Worm (Caenorhabditis elegans) whole organism, L3 larva: Measurements from ENCODE around the gene gsto-1.
A peak's percentile ranks its signal among the peaks of the same experiment; 100 is the strongest.

Experiments used
- ama-1 ChIP-seq: fragments of 150-350 bp; optimal IDR thresholded peaks from 2 replicates; lab custom pipeline; 2018
- egl-27 ChIP-seq: sonication (generic microtip); optimal IDR thresholded peaks from 4 replicates; lab custom pipeline; 2017; ENCODE audit warnings: missing biosample characterization, missing genetic modification reagents, missing genetic modification characterization
- elt-1 ChIP-seq: fragments of 150-350 bp; optimal IDR thresholded peaks from 2 replicates; lab custom pipeline; 2014; ENCODE audit warnings: missing biosample characterization, missing genetic modification characterization
- eor-1 ChIP-seq, 2 experiments: fragments of 150-350 bp; optimal IDR thresholded peaks; 2 replicates each; lab custom pipeline; 2014 to 2018; ENCODE audit warnings: missing biosample characterization in 2 of 2, missing genetic modification characterization in 2 of 2
- fkh-10 ChIP-seq: sonication (generic microtip); optimal IDR thresholded peaks from 2 replicates; lab custom pipeline; 2017; ENCODE audit warnings: missing biosample characterization, missing genetic modification reagents, missing genetic modification characterization
- nhr-237 ChIP-seq: fragments of 150-350 bp; optimal IDR thresholded peaks from 2 replicates; lab custom pipeline; 2014; ENCODE audit warnings: missing biosample characterization, missing genetic modification characterization
- nhr-28 ChIP-seq: fragments of 150-350 bp; optimal IDR thresholded peaks from 2 replicates; lab custom pipeline; 2014; ENCODE audit warnings: missing biosample characterization, missing genetic modification characterization
- pha-4 ChIP-seq: fragments of 150-350 bp; optimal IDR thresholded peaks from 2 replicates; lab custom pipeline; 2014; ENCODE audit warnings: missing biosample characterization, missing genetic modification reagents, missing genetic modification characterization
- snpc-4 ChIP-seq: fragments of 150-350 bp; optimal IDR thresholded peaks from 2 replicates; lab custom pipeline; 2014; ENCODE audit warnings: missing biosample characterization, missing genetic modification characterization
- tbx-2 ChIP-seq: sonication (generic microtip); optimal IDR thresholded peaks from 2 replicates; lab custom pipeline; 2016; ENCODE audit warnings: mild to moderate bottlenecking, missing genetic modification characterization, missing compliant biosample characterization
- unc-39 ChIP-seq: sonication (generic microtip); optimal IDR thresholded peaks from 4 replicates; lab custom pipeline; 2017; ENCODE audit warnings: missing biosample characterization, missing genetic modification characterization
- unc-62 ChIP-seq: fragments of 150-350 bp; sonication (generic microtip); optimal IDR thresholded peaks from 4 replicates; lab custom pipeline; 2014; ENCODE audit warnings: missing biosample characterization, missing genetic modification reagents, missing genetic modification characterization
- zag-1 ChIP-seq: fragments of 150-350 bp; optimal IDR thresholded peaks from 2 replicates; lab custom pipeline; 2014; ENCODE audit warnings: missing biosample characterization, missing genetic modification characterization
- ztf-11 ChIP-seq: fragments of 150-350 bp; optimal IDR thresholded peaks from 2 replicates; lab custom pipeline; 2014; ENCODE audit warnings: missing biosample characterization, missing genetic modification characterization

ce11 chrIII:7979659-7980058 lies 32.8 kb upstream of the gsto-1 start, which contains the start of gene clp-1:
- no peak for TF ChIP-seq zag-1 (tag; lab: Kevin White, UChicago)
- no peak for TF ChIP-seq unc-62 (GFP tag; lab: Kevin White, UChicago)
- no peak for TF ChIP-seq unc-39 (tag; lab: Kevin White, UChicago)
- TF ChIP-seq nhr-28 (tag; lab: Kevin White, UChicago), result no peak
- TF ChIP-seq tbx-2 (tag; lab: Kevin White, UChicago), result no peak
- no peak for TF ChIP-seq eor-1 (tag; optimal IDR thresholded peaks at IDR 0.05; lab: Kevin White, UChicago)
- TF ChIP-seq egl-27 (tag; lab: Kevin White, UChicago), result no peak
- no peak for TF ChIP-seq pha-4 (tag; lab: Kevin White, UChicago)
- TF ChIP-seq elt-1, result no peak
- TF ChIP-seq snpc-4 (tag; lab: Kevin White, UChicago), result no peak
- TF ChIP-seq ama-1 (lab: Kevin White, UChicago), result peak; percentile 28
- no peak for TF ChIP-seq fkh-10 (GFP tag; lab: Kevin White, UChicago)
- no peak for TF ChIP-seq ztf-11
- no peak for TF ChIP-seq nhr-237 (tag; lab: Kevin White, UChicago)
